Fruit fly (Drosophila melanogaster) whole organism, embryonic: ENCODE measurements around the gene mthl1.
A peak's percentile ranks its signal among the peaks of the same experiment; 100 is the strongest.

Source experiments
- CG10267 ChIP-seq: fragments of 200-800 bp; sonication (Bioruptor generic); optimal IDR thresholded peaks from 2 replicates; lab custom pipeline; 2018; ENCODE audit warnings: missing biosample characterization, mild to moderate bottlenecking, missing genetic modification characterization, moderate library complexity
- CG10366 ChIP-seq: fragments of 200-800 bp; sonication (Bioruptor generic); IDR thresholded peaks from 2 replicates; pipeline ENCODE4 v1.3.6; 2022; ENCODE audit warnings: missing biosample characterization, missing genetic modification characterization
- CG10543 ChIP-seq: fragments of 200-800 bp; sonication (Bioruptor generic); optimal IDR thresholded peaks from 3 replicates; lab custom pipeline; 2017; ENCODE audit warnings: missing biosample characterization, mild to moderate bottlenecking, missing genetic modification characterization, moderate library complexity
- CG10654 ChIP-seq: fragments of 200-800 bp; sonication (Bioruptor generic); optimal IDR thresholded peaks from 2 replicates; lab custom pipeline; 2016; ENCODE audit warnings: missing biosample characterization, missing genetic modification characterization
- CG12219 ChIP-seq: fragments of 200-800 bp; sonication (Bioruptor generic); optimal IDR thresholded peaks from 3 replicates; lab custom pipeline; 2018; ENCODE audit warnings: missing biosample characterization, mild to moderate bottlenecking, missing genetic modification characterization
- CG12391 ChIP-seq: fragments of 200-800 bp; sonication (Bioruptor generic); optimal IDR thresholded peaks from 3 replicates; lab custom pipeline; 2018; ENCODE audit warnings: missing biosample characterization, mild to moderate bottlenecking, missing genetic modification characterization, moderate library complexity
- CG12744 ChIP-seq: fragments of 200-800 bp; sonication (Bioruptor generic); optimal IDR thresholded peaks from 2 replicates; lab custom pipeline; 2016; ENCODE audit warnings: missing biosample characterization, missing genetic modification characterization
- CG14441 ChIP-seq: fragments of 200-800 bp; sonication (Bioruptor generic); IDR thresholded peaks from 2 replicates; pipeline ENCODE4 v1.3.6; 2022; ENCODE audit warnings: missing biosample characterization, missing genetic modification characterization
- CG15696 ChIP-seq: fragments of 200-800 bp; sonication (Bioruptor generic); optimal IDR thresholded peaks from 2 replicates; lab custom pipeline; 2019; ENCODE audit warnings: missing biosample characterization, mild to moderate bottlenecking, missing genetic modification characterization, moderate library complexity
- CG1603 ChIP-seq: fragments of 200-800 bp; sonication (Bioruptor generic); optimal IDR thresholded peaks from 2 replicates; lab custom pipeline; 2019; ENCODE audit warnings: missing biosample characterization, mild to moderate bottlenecking, missing genetic modification characterization, moderate library complexity
- CG18476 ChIP-seq: fragments of 200-800 bp; sonication (Bioruptor generic); optimal IDR thresholded peaks from 2 replicates; lab custom pipeline; 2016; ENCODE audit warnings: missing biosample characterization, mild to moderate bottlenecking, missing genetic modification characterization
- CG2116 ChIP-seq: fragments of 200-800 bp; sonication (Bioruptor generic); optimal IDR thresholded peaks from 3 replicates; lab custom pipeline; 2018; ENCODE audit warnings: missing biosample characterization, mild to moderate bottlenecking, missing genetic modification characterization
- CG2889 ChIP-seq: fragments of 200-800 bp; sonication (Bioruptor generic); IDR thresholded peaks from 3 replicates; pipeline ENCODE4 v1.3.6; 2022; ENCODE audit warnings: missing biosample characterization, missing genetic modification characterization
- CG3407 ChIP-seq: fragments of 200-800 bp; sonication (Bioruptor generic); optimal IDR thresholded peaks from 2 replicates; lab custom pipeline; 2018; ENCODE audit warnings: missing biosample characterization, mild to moderate bottlenecking, missing genetic modification characterization
- CG34422 ChIP-seq: fragments of 200-800 bp; sonication (Bioruptor generic); IDR thresholded peaks from 3 replicates; pipeline ENCODE4 v1.3.6; 2022; ENCODE audit warnings: missing biosample characterization, missing genetic modification characterization
- CG4360 ChIP-seq: fragments of 200-800 bp; sonication (Bioruptor generic); IDR thresholded peaks from 2 replicates; pipeline ENCODE4 v1.3.6; 2022; ENCODE audit warnings: missing biosample characterization, missing genetic modification characterization
- CG4730 ChIP-seq: fragments of 200-800 bp; sonication (Bioruptor generic); IDR thresholded peaks from 2 replicates; pipeline ENCODE4 v1.3.6; 2022; ENCODE audit warnings: missing biosample characterization, missing genetic modification characterization
- CG4820 ChIP-seq: fragments of 200-800 bp; sonication (Bioruptor generic); optimal IDR thresholded peaks from 3 replicates; lab custom pipeline; 2016; ENCODE audit warnings: missing biosample characterization, missing genetic modification characterization
- CG6175 ChIP-seq: fragments of 200-800 bp; sonication (Bioruptor generic); IDR thresholded peaks from 3 replicates; pipeline ENCODE4 v1.3.6; 2022; ENCODE audit warnings: missing biosample characterization, missing genetic modification characterization
- CG7839 ChIP-seq: fragments of 200-800 bp; sonication (Bioruptor generic); optimal IDR thresholded peaks from 3 replicates; lab custom pipeline; 2018; ENCODE audit warnings: missing biosample characterization, mild to moderate bottlenecking, missing genetic modification characterization, moderate library complexity
- CG8478 ChIP-seq: fragments of >200 bp; optimal IDR thresholded peaks from 2 replicates; lab custom pipeline; 2018
- CG8924 ChIP-seq: fragments of 200-800 bp; optimal IDR thresholded peaks from 3 replicates; lab custom pipeline; 2019; ENCODE audit warnings: missing biosample characterization, mild to moderate bottlenecking, missing genetic modification characterization, moderate library complexity
- CHES-1-like ChIP-seq: fragments of 200-800 bp; sonication (Bioruptor generic); optimal IDR thresholded peaks from 2 replicates; lab custom pipeline; 2016; ENCODE audit warnings: missing biosample characterization, missing genetic modification characterization
- D ChIP-seq, 2 experiments: fragments of 200-800 bp in 1 of 2; fragments of >200 bp in 1 of 2; sonication (Bioruptor generic) in 1 of 2; optimal IDR thresholded peaks; 2 replicates in 1 of 2; 3 replicates in 1 of 2; lab custom pipeline; 2017; ENCODE audit warnings: mild to moderate bottlenecking in 1 of 2, missing biosample characterization in 1 of 2, missing genetic modification characterization in 1 of 2, missing genetic modification reagents in 1 of 2
- Dad ChIP-seq: fragments of 200-800 bp; sonication (Bioruptor generic); optimal IDR thresholded peaks from 3 replicates; lab custom pipeline; 2016; ENCODE audit warnings: missing biosample characterization, missing genetic modification characterization
- Eip74EF ChIP-seq, 2 experiments: fragments of 200-800 bp in 1 of 2; fragments of >200 bp in 1 of 2; sonication (Bioruptor generic) in 1 of 2; optimal IDR thresholded peaks; 2 replicates each; lab custom pipeline; 2017 to 2019; ENCODE audit warnings: missing biosample characterization in 2 of 2, missing genetic modification characterization in 2 of 2, mild to moderate bottlenecking in 1 of 2, moderate library complexity in 1 of 2
- Fer1 ChIP-seq: fragments of 200-800 bp; sonication (Bioruptor generic); optimal IDR thresholded peaks from 2 replicates; lab custom pipeline; 2017; ENCODE audit warnings: missing biosample characterization, mild to moderate bottlenecking, missing genetic modification characterization
- Gug ChIP-seq: fragments of 200-800 bp; sonication (Bioruptor generic); IDR thresholded peaks from 4 replicates; pipeline ENCODE4 v1.3.6; 2022; ENCODE audit warnings: missing biosample characterization, missing genetic modification characterization
- HLHmδ ChIP-seq: fragments of 200-800 bp; sonication (Bioruptor generic); optimal IDR thresholded peaks from 2 replicates; lab custom pipeline; 2018; ENCODE audit warnings: missing biosample characterization, mild to moderate bottlenecking, missing genetic modification characterization, moderate library complexity
- Hsf ChIP-seq: fragments of 200-800 bp; sonication (Bioruptor generic); optimal IDR thresholded peaks from 3 replicates; lab custom pipeline; 2016; ENCODE audit warnings: missing biosample characterization, missing genetic modification characterization
- Lim3 ChIP-seq: fragments of 200-800 bp; sonication (Bioruptor generic); IDR thresholded peaks from 2 replicates; pipeline ENCODE4 v1.3.6; 2022; ENCODE audit warnings: missing biosample characterization, missing genetic modification characterization
- Lpt ChIP-seq: fragments of >200 bp; optimal IDR thresholded peaks from 2 replicates; lab custom pipeline; 2018; ENCODE audit warnings: missing biosample characterization, missing genetic modification characterization
- NC2α ChIP-seq: fragments of 200-800 bp; sonication (Bioruptor generic); optimal IDR thresholded peaks from 2 replicates; lab custom pipeline; 2016; ENCODE audit warnings: missing biosample characterization, missing genetic modification characterization
- Vsx1 ChIP-seq: fragments of 200-800 bp; sonication (Bioruptor generic); optimal IDR thresholded peaks from 2 replicates; lab custom pipeline; 2017; ENCODE audit warnings: missing biosample characterization, mild to moderate bottlenecking, missing genetic modification characterization, missing genetic modification reagents
- Xbp1 ChIP-seq: fragments of 200-800 bp; sonication (Bioruptor generic); optimal IDR thresholded peaks from 3 replicates; lab custom pipeline; 2016; ENCODE audit warnings: missing biosample characterization, mild to moderate bottlenecking, missing genetic modification characterization
- Xrp1 ChIP-seq: fragments of 200-800 bp; sonication (Bioruptor generic); IDR thresholded peaks from 2 replicates; pipeline ENCODE4 v1.3.6; 2022; ENCODE audit warnings: missing biosample characterization, missing genetic modification characterization
- ac ChIP-seq: fragments of 200-800 bp; sonication (Bioruptor generic); optimal IDR thresholded peaks from 3 replicates; lab custom pipeline; 2017; ENCODE audit warnings: missing biosample characterization, mild to moderate bottlenecking, missing genetic modification characterization
- ap ChIP-seq: fragments of 200-800 bp; sonication (Bioruptor generic); IDR thresholded peaks from 2 replicates; pipeline ENCODE4 v1.3.6; 2022; ENCODE audit warnings: missing biosample characterization, missing genetic modification characterization
- emc ChIP-seq: fragments of 200-800 bp; sonication (Bioruptor generic); optimal IDR thresholded peaks from 2 replicates; lab custom pipeline; 2016; ENCODE audit warnings: missing biosample characterization, missing genetic modification characterization
- ewg ChIP-seq: fragments of 200-800 bp; sonication (Bioruptor generic); optimal IDR thresholded peaks from 3 replicates; lab custom pipeline; 2017; ENCODE audit warnings: mild to moderate bottlenecking, missing biosample characterization, missing genetic modification reagents, missing genetic modification characterization
- lbe ChIP-seq: fragments of 200-800 bp; sonication (Bioruptor generic); optimal IDR thresholded peaks from 2 replicates; lab custom pipeline; 2016; ENCODE audit warnings: missing biosample characterization, mild to moderate bottlenecking, missing genetic modification characterization
- lilli ChIP-seq: fragments of 200-800 bp; sonication (Bioruptor generic); optimal IDR thresholded peaks from 3 replicates; lab custom pipeline; 2016; ENCODE audit warnings: missing biosample characterization, missing genetic modification characterization
- lov ChIP-seq, 2 experiments: fragments of 200-800 bp in 1 of 2; fragments of >200 bp in 1 of 2; sonication (Bioruptor generic) in 1 of 2; IDR thresholded peaks in 1 of 2; optimal IDR thresholded peaks in 1 of 2; 2 replicates in 1 of 2; 3 replicates in 1 of 2; pipeline versions ENCODE4 v1.3.6 to Lab custom; 2017 to 2022; ENCODE audit warnings: missing biosample characterization in 1 of 2, missing genetic modification characterization in 1 of 2
- pfk ChIP-seq: fragments of 200-800 bp; sonication (Bioruptor generic); optimal IDR thresholded peaks from 2 replicates; lab custom pipeline; 2018; ENCODE audit warnings: missing biosample characterization, mild to moderate bottlenecking, missing genetic modification characterization, moderate library complexity
- ranshi ChIP-seq: fragments of 200-800 bp; sonication (Bioruptor generic); IDR thresholded peaks from 2 replicates; pipeline ENCODE4 v1.3.6; 2022; ENCODE audit warnings: missing biosample characterization, missing genetic modification characterization
- repo ChIP-seq: fragments of 200-800 bp; sonication (Bioruptor generic); optimal IDR thresholded peaks from 2 replicates; lab custom pipeline; 2016; ENCODE audit warnings: missing biosample characterization, missing genetic modification characterization
- salm ChIP-seq: fragments of 200-800 bp; sonication (Bioruptor generic); optimal IDR thresholded peaks from 2 replicates; lab custom pipeline; 2018; ENCODE audit warnings: missing biosample characterization, mild to moderate bottlenecking, missing genetic modification characterization
- tap ChIP-seq: fragments of 200-800 bp; optimal IDR thresholded peaks from 3 replicates; lab custom pipeline; 2019; ENCODE audit warnings: missing biosample characterization, mild to moderate bottlenecking, missing genetic modification characterization, moderate library complexity
- trem ChIP-seq: fragments of 200-800 bp; optimal IDR thresholded peaks from 3 replicates; lab custom pipeline; 2019; ENCODE audit warnings: missing biosample characterization, mild to moderate bottlenecking, missing genetic modification characterization, moderate library complexity
- ttk ChIP-seq: fragments of 200-800 bp; sonication (Bioruptor generic); IDR thresholded peaks from 2 replicates; pipeline ENCODE4 v2.1.2; 2022; ENCODE audit warnings: missing biosample characterization, missing genetic modification characterization
- zen2 ChIP-seq: fragments of 200-800 bp; sonication (Bioruptor generic); IDR thresholded peaks from 3 replicates; pipeline ENCODE4 v1.3.6; 2022; ENCODE audit warnings: missing biosample characterization, missing genetic modification characterization; ENCODE audit not compliant: partially characterized antibody

Gene mthl1

DNA sequence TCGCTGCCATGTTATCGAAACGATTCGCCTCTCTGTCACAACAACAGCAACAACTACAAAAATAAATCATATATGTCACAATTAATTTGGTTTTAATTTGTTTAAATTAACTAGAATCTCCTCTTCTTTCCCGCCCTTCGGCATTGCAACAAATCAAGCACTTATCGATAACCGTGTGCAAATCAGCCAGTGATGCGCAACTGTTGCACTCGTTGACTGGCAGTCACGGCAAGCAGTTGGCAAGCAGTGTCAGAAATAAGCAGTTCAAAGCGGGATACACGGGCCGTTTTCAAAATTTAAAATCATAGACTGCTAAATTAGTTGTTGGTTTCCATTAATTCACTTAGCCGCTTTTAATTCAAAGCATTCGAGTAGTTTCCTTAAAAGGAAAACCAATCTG is 43.0 kb downstream of the mthl1 start, which contains the start of gene Axs (continued):
- TF ChIP-seq lov (optimal IDR thresholded peaks at IDR 0.05; lab: Kevin White, UChicago), result no peak
- TF ChIP-seq lov (GFP tag; IDR thresholded peaks at IDR 0.05; lab: Robert Waterston, UW), result no peak
- TF ChIP-seq CG12391 (tag; lab: Kevin White, UChicago), result peak; percentile 33
- TF ChIP-seq CG10366 (GFP tag; lab: Robert Waterston, UW), result no peak
- no peak for TF ChIP-seq Xrp1 (GFP tag; lab: Robert Waterston, UW)
- peak; percentile 85 for TF ChIP-seq CG2116 (GFP tag; lab: Kevin White, UChicago)
- no peak for TF ChIP-seq repo
- TF ChIP-seq CG8478 (lab: Kevin White, UChicago), result no peak
- peak; percentile 9 for TF ChIP-seq CG7839
- peak; percentile 47 for TF ChIP-seq ewg (GFP tag; lab: Kevin White, UChicago)
- no peak for TF ChIP-seq pfk
- TF ChIP-seq CG4360 (GFP tag; lab: Robert Waterston, UW), result no peak
- no peak for TF ChIP-seq ranshi (GFP tag; lab: Robert Waterston, UW)
- no peak for TF ChIP-seq CG2889 (GFP tag; lab: Robert Waterston, UW)
- peak; percentile 57 for TF ChIP-seq Xbp1 (GFP tag; lab: Kevin White, UChicago)
- TF ChIP-seq Eip74EF (GFP tag; optimal IDR thresholded peaks at IDR 0.05; lab: Kevin White, UChicago), result peak in 1 of 2 experiments; percentile 81
- peak; percentile 66; the same call in 2 of the 3 replicates for TF ChIP-seq zen2 (GFP tag; lab: Robert Waterston, UW)
- no peak for TF ChIP-seq emc
- peak; percentile 56 for TF ChIP-seq lilli (GFP tag; lab: Kevin White, UChicago)
- TF ChIP-seq CG1603 (tag; lab: Kevin White, UChicago), result peak; percentile 66
- TF ChIP-seq ap (GFP tag; lab: Robert Waterston, UW), result no peak
- TF ChIP-seq trem, result peak; percentile 61
- TF ChIP-seq ttk, result no peak
- no peak for TF ChIP-seq D (optimal IDR thresholded peaks at IDR 0.05; lab: Kevin White, UChicago)
- TF ChIP-seq D (GFP tag; optimal IDR thresholded peaks at IDR 0.05; lab: Kevin White, UChicago), result no peak
- peak; percentile 20 for TF ChIP-seq Dad
- TF ChIP-seq CG6175 (GFP tag; lab: Robert Waterston, UW), result no peak
- no peak for TF ChIP-seq Vsx1
- TF ChIP-seq CG18476, result no peak
- no peak for TF ChIP-seq Lpt (GFP tag; lab: Kevin White, UChicago)
- TF ChIP-seq CG4730, result no peak
- no peak for TF ChIP-seq CG12219
- TF ChIP-seq CG4820, result no peak
- no peak for TF ChIP-seq HLHmδ
- no peak for TF ChIP-seq ac (GFP tag; lab: Kevin White, UChicago)
- no peak for TF ChIP-seq Lim3 (GFP tag; lab: Robert Waterston, UW)
- no peak for TF ChIP-seq Gug (GFP tag; lab: Robert Waterston, UW)
- peak; percentile 35 for TF ChIP-seq CG8924 (tag; lab: Kevin White, UChicago)
- no peak for TF ChIP-seq NC2α (GFP tag; lab: Kevin White, UChicago)
- peak; percentile 53 for TF ChIP-seq CHES-1-like (GFP tag; lab: Kevin White, UChicago)
- TF ChIP-seq CG3407, result no peak
- no peak for TF ChIP-seq lbe (GFP tag; lab: Kevin White, UChicago)
- TF ChIP-seq CG10654 (GFP tag; lab: Kevin White, UChicago), result no peak
- no peak for TF ChIP-seq tap (tag; lab: Kevin White, UChicago)
- TF ChIP-seq CG10543 (GFP tag; lab: Kevin White, UChicago), result no peak
- TF ChIP-seq CG12744 (GFP tag; lab: Kevin White, UChicago), result no peak
- no peak for TF ChIP-seq CG14441 (GFP tag; lab: Robert Waterston, UW)
- no peak for TF ChIP-seq salm (tag; lab: Kevin White, UChicago)
- TF ChIP-seq CG34422, result 0 out of 3 replicates have a peak, but pooled peaks have one; percentile 36
- TF ChIP-seq Hsf (GFP tag; lab: Kevin White, UChicago), result no peak
- TF ChIP-seq CG10267 (tag; lab: Kevin White, UChicago), result peak; percentile 41
- TF ChIP-seq CG15696 (tag; lab: Kevin White, UChicago), result no peak
- TF ChIP-seq Fer1 (GFP tag; lab: Kevin White, UChicago), result no peak
